Worm (Caenorhabditis elegans) whole organism, midembryonic: ENCODE measurements around the gene F49C12.7.

ENCODE experiments used
- flt-1 ChIP-seq: fragments of 200-800 bp; sonication (Bioruptor generic); IDR thresholded peaks from 2 replicates; pipeline ENCODE4 v1.3.6; 2022; ENCODE audit warnings: missing genetic modification characterization, missing compliant biosample characterization
- ztf-23 ChIP-seq: fragments of 200-800 bp; sonication (Bioruptor generic); IDR thresholded peaks from 2 replicates; pipeline ENCODE4 v1.3.6; 2022; ENCODE audit warnings: missing genetic modification reagents, missing genetic modification characterization, missing compliant biosample characterization

ce11 chrIV:9269796-9270195, 42.9 kb downstream of the F49C12.7 start, which contains the start of gene flh-3:
- no peak for TF ChIP-seq ztf-23
- no peak for TF ChIP-seq flt-1
